Worm (Caenorhabditis elegans): ENCODE data around the gene str-96.

DNA sequence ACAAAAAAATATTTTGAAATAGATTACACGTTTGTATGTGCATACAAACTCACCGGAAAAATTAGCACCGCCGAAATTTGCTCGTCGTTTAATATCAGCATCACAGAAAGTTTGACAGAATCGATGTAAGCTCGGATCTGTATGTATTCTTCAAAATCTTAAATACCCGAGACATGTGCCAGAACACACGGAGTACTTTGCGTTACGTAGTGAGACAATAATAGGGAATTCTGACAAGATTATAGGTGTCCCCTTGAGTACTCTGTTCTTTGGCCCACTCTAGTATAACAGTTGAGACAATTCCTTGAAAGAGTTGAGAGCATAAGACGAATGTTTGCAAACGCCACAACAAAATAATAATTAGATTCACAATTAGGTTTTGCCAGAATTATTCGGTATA lies 9.9 kb upstream of the str-96 start, which contains the start of gene srx-48:
- TF ChIP-seq Y53G8AR.9 (GFP tag; conservative IDR thresholded peaks at IDR 0.05) (no peak), F57C9.4 (tag; optimal IDR thresholded peaks at IDR 0.05) (no peak), unc-130 (GFP tag; optimal IDR thresholded peaks at IDR 0.05) (no peak), sdz-38 (tag; optimal IDR thresholded peaks at IDR 0.05) (no peak), rec-8 (tag; optimal IDR thresholded peaks at IDR 0.05) (no peak), hsf-1 (GFP tag; IDR thresholded peaks at IDR 0.05) (no peak), snpc-4 (GFP tag; optimal IDR thresholded peaks at IDR 0.05) (no peak), snpc-4 (tag; optimal IDR thresholded peaks at IDR 0.05) (no peak)

Data from whole organism, young adult.